Worm (Caenorhabditis elegans) whole organism, early embryonic: ENCODE results near the gene igcm-1.
A peak's percentile ranks its signal among the peaks of the same experiment; 100 is the strongest.

Experiments
- B0310.2 ChIP-seq: sonication (generic microtip); optimal IDR thresholded peaks from 2 replicates; lab custom pipeline; 2016; ENCODE audit warnings: mild to moderate bottlenecking, missing genetic modification characterization, missing compliant biosample characterization
- F13C5.2 ChIP-seq: sonication (generic microtip); optimal IDR thresholded peaks from 2 replicates; lab custom pipeline; 2017; ENCODE audit warnings: mild to moderate bottlenecking, missing genetic modification characterization, inconsistent platforms, missing compliant biosample characterization
- aly-1 ChIP-seq: sonication (generic microtip); optimal IDR thresholded peaks from 2 replicates; lab custom pipeline; 2016; ENCODE audit warnings: missing genetic modification characterization, missing compliant biosample characterization
- ama-1 ChIP-seq: fragments of 150-350 bp; optimal IDR thresholded peaks from 2 replicates; lab custom pipeline; 2014
- ceh-13 ChIP-seq: fragments of 200-800 bp; sonication (Bioruptor generic); optimal IDR thresholded peaks from 2 replicates; lab custom pipeline; 2018; ENCODE audit warnings: mild to moderate bottlenecking, missing genetic modification characterization, missing compliant biosample characterization
- ceh-36 ChIP-seq: sonication (generic microtip); optimal IDR thresholded peaks from 2 replicates; lab custom pipeline; 2016; ENCODE audit warnings: missing genetic modification characterization, inconsistent platforms, missing compliant biosample characterization
- ets-7 ChIP-seq: sonication (generic microtip); optimal IDR thresholded peaks from 2 replicates; lab custom pipeline; 2016; ENCODE audit warnings: missing genotype, missing genetic modification characterization, missing compliant biosample characterization
- flt-1 ChIP-seq: fragments of 200-800 bp; sonication (Bioruptor generic); IDR thresholded peaks from 2 replicates; pipeline ENCODE4 v1.3.6; 2022; ENCODE audit warnings: missing genetic modification characterization, missing compliant biosample characterization
- hmbx-1 ChIP-seq: sonication (generic microtip); optimal IDR thresholded peaks from 2 replicates; lab custom pipeline; 2016; ENCODE audit warnings: mild to moderate bottlenecking, missing genetic modification characterization, missing compliant biosample characterization
- hmg-4 ChIP-seq: fragments of 200-800 bp; sonication (Bioruptor generic); optimal IDR thresholded peaks from 2 replicates; lab custom pipeline; 2018; ENCODE audit warnings: mild to moderate bottlenecking, missing genetic modification characterization, missing compliant biosample characterization
- hnd-1 ChIP-seq: sonication (generic microtip); optimal IDR thresholded peaks from 2 replicates; lab custom pipeline; 2016; ENCODE audit warnings: missing genetic modification characterization, missing compliant biosample characterization
- pes-1 ChIP-seq: fragments of 200-800 bp; sonication (Bioruptor generic); IDR thresholded peaks from 2 replicates; pipeline ENCODE4 v1.3.6; 2022; ENCODE audit warnings: missing genetic modification reagents, missing genetic modification characterization, missing compliant biosample characterization
- scrt-1 ChIP-seq: fragments of 200-800 bp; sonication (Bioruptor generic); IDR thresholded peaks from 2 replicates; pipeline ENCODE4 v1.3.6; 2022; ENCODE audit warnings: missing genetic modification characterization, missing compliant biosample characterization
- sea-1 ChIP-seq: fragments of 200-800 bp; sonication (Bioruptor generic); conservative IDR thresholded peaks from 2 replicates; pipeline ENCODE4 v1.3.6; 2022; ENCODE audit warnings: missing genetic modification characterization, missing compliant biosample characterization
- tbx-11 ChIP-seq: fragments of 200-800 bp; sonication (Bioruptor generic); IDR thresholded peaks from 2 replicates; pipeline ENCODE4 v1.3.6; 2022; ENCODE audit warnings: missing genetic modification characterization, missing compliant biosample characterization
- tbx-37 ChIP-seq: fragments of 200-800 bp; sonication (Bioruptor generic); conservative IDR thresholded peaks from 2 replicates; pipeline ENCODE4 v1.3.6; 2022; ENCODE audit warnings: missing genetic modification reagents, missing genetic modification characterization, missing compliant biosample characterization
- tra-4 ChIP-seq: sonication (generic microtip); optimal IDR thresholded peaks from 2 replicates; lab custom pipeline; 2017; ENCODE audit warnings: missing genetic modification characterization, missing compliant biosample characterization

Gene igcm-1

ce11 chrX:810694-811093 lies 40.6 kb downstream of the igcm-1 start, which contains the start of gene F25E2.2:
TSS of gene F25E2.2 (minus strand) at chrX:810794.
- TF ChIP-seq sea-1 (GFP tag; lab: Robert Waterston, UW), result no peak
- no peak for TF ChIP-seq ceh-13
- TF ChIP-seq pes-1 (GFP tag; lab: Robert Waterston, UW), result no peak
- TF ChIP-seq hnd-1 (tag; lab: Kevin White, UChicago), result no peak
- TF ChIP-seq tra-4 (tag; lab: Kevin White, UChicago), result no peak
- no peak for TF ChIP-seq scrt-1 (GFP tag; lab: Robert Waterston, UW)
- no peak for TF ChIP-seq aly-1 (tag; lab: Kevin White, UChicago)
- TF ChIP-seq flt-1 (GFP tag; lab: Robert Waterston, UW), result no peak
- no peak for TF ChIP-seq tbx-11 (GFP tag; lab: Robert Waterston, UW)
- no peak for TF ChIP-seq F13C5.2 (tag; lab: Kevin White, UChicago)
- no peak for TF ChIP-seq ama-1 (lab: Kevin White, UChicago)
- no peak for TF ChIP-seq tbx-37 (GFP tag; lab: Robert Waterston, UW)
- TF ChIP-seq B0310.2 (tag; lab: Kevin White, UChicago), result no peak
- TF ChIP-seq hmbx-1 (tag; lab: Kevin White, UChicago), result no peak
- no peak for TF ChIP-seq hmg-4 (GFP tag; lab: Kevin White, UChicago)
- no peak for TF ChIP-seq ets-7 (tag; lab: Kevin White, UChicago)
- no peak for TF ChIP-seq ceh-36

ce11 chrX:806515-806914 lies 44.8 kb downstream of the igcm-1 start:
- TF ChIP-seq ceh-36, result no peak
- peak; percentile 70; the same call in 1 of the 2 replicates for TF ChIP-seq tbx-11 (GFP tag; lab: Robert Waterston, UW)
- peak; percentile 63 for TF ChIP-seq flt-1 (GFP tag; lab: Robert Waterston, UW)
- TF ChIP-seq tbx-37 (GFP tag; lab: Robert Waterston, UW), result no peak; the same call in 1 of the 2 replicates
- TF ChIP-seq hnd-1 (tag; lab: Kevin White, UChicago), result no peak
- TF ChIP-seq B0310.2 (tag; lab: Kevin White, UChicago), result no peak
- peak; percentile 72; the same call in 1 of the 2 replicates for TF ChIP-seq sea-1 (GFP tag; lab: Robert Waterston, UW)
- TF ChIP-seq tra-4 (tag; lab: Kevin White, UChicago), result no peak
- no peak for TF ChIP-seq ama-1 (lab: Kevin White, UChicago)
- TF ChIP-seq hmbx-1 (tag; lab: Kevin White, UChicago), result no peak
- TF ChIP-seq ets-7 (tag; lab: Kevin White, UChicago), result no peak
- TF ChIP-seq ceh-13, result peak; percentile 52
- peak; percentile 29 for TF ChIP-seq aly-1 (tag; lab: Kevin White, UChicago)
- peak; percentile 75 for TF ChIP-seq scrt-1 (GFP tag; lab: Robert Waterston, UW)
- no peak for TF ChIP-seq hmg-4 (GFP tag; lab: Kevin White, UChicago)
- peak; percentile 99 for TF ChIP-seq F13C5.2 (tag; lab: Kevin White, UChicago)
- peak; percentile 78 for TF ChIP-seq pes-1 (GFP tag; lab: Robert Waterston, UW)

- no peak for TF ChIP-seq tbx-37 (GFP tag; lab: Robert Waterston, UW)
- no peak for TF ChIP-seq pes-1 (GFP tag; lab: Robert Waterston, UW)
- TF ChIP-seq tra-4 (tag; lab: Kevin White, UChicago), result no peak
- TF ChIP-seq hmg-4 (GFP tag; lab: Kevin White, UChicago), result no peak
- no peak for TF ChIP-seq ceh-13
- no peak for TF ChIP-seq aly-1 (tag; lab: Kevin White, UChicago)
- no peak for TF ChIP-seq scrt-1 (GFP tag; lab: Robert Waterston, UW)
- TF ChIP-seq ama-1 (lab: Kevin White, UChicago), result no peak
- no peak for TF ChIP-seq hnd-1 (tag; lab: Kevin White, UChicago)
- no peak for TF ChIP-seq hmbx-1 (tag; lab: Kevin White, UChicago)
- TF ChIP-seq tbx-11 (GFP tag; lab: Robert Waterston, UW), result no peak
- TF ChIP-seq ets-7 (tag; lab: Kevin White, UChicago), result no peak
- TF ChIP-seq ceh-36, result no peak
- TF ChIP-seq sea-1 (GFP tag; lab: Robert Waterston, UW), result no peak
- TF ChIP-seq flt-1 (GFP tag; lab: Robert Waterston, UW), result no peak
- TF ChIP-seq F13C5.2 (tag; lab: Kevin White, UChicago), result no peak
- no peak for TF ChIP-seq B0310.2 (tag; lab: Kevin White, UChicago)
Measured at ce11 chrX:802478-802877, 48.8 kb downstream of the igcm-1 start, which contains the start of gene gtr-1. TSS of gene gtr-1 (plus strand) at chrX:802778.
